Fruit fly (Drosophila melanogaster) whole organism, embryonic: Measurements from ENCODE around the gene LIMK1.

Experiments used
- Abd-B ChIP-seq: fragments of 200-800 bp; sonication (Bioruptor generic); optimal IDR thresholded peaks from 2 replicates; lab custom pipeline; 2018; ENCODE audit warnings: missing biosample characterization, mild to moderate bottlenecking, missing genetic modification characterization, moderate library complexity
- CG1024 ChIP-seq: fragments of 200-800 bp; sonication (Bioruptor generic); IDR thresholded peaks from 2 replicates; pipeline ENCODE4 v1.3.6; 2022; ENCODE audit warnings: missing biosample characterization, missing genetic modification characterization
- CG10321 ChIP-seq: fragments of 200-800 bp; sonication (Bioruptor generic); IDR thresholded peaks from 2 replicates; pipeline ENCODE4 v1.3.6; 2022; ENCODE audit warnings: missing biosample characterization, missing genetic modification characterization
- CG11085 ChIP-seq: fragments of 200-800 bp; sonication (Bioruptor generic); IDR thresholded peaks from 2 replicates; pipeline ENCODE4 v1.3.6; 2022; ENCODE audit warnings: missing biosample characterization, missing genetic modification characterization
- CG12071 ChIP-seq: fragments of 200-800 bp; sonication (Bioruptor generic); optimal IDR thresholded peaks from 3 replicates; lab custom pipeline; 2018; ENCODE audit warnings: missing biosample characterization, mild to moderate bottlenecking, missing genetic modification characterization
- CG12659 ChIP-seq: fragments of 200-800 bp; sonication (Bioruptor generic); optimal IDR thresholded peaks from 3 replicates; lab custom pipeline; 2017; ENCODE audit warnings: mild to moderate bottlenecking, missing biosample characterization, missing genetic modification reagents, missing genetic modification characterization
- CG13775 ChIP-seq: fragments of 200-800 bp; sonication (Bioruptor generic); optimal IDR thresholded peaks from 3 replicates; lab custom pipeline; 2017; ENCODE audit warnings: missing biosample characterization, mild to moderate bottlenecking, missing genetic modification characterization
- CG14050 ChIP-seq: fragments of 200-800 bp; sonication (Bioruptor generic); IDR thresholded peaks from 3 replicates; pipeline ENCODE4 v1.3.6; 2022; ENCODE audit warnings: missing biosample characterization, missing genetic modification characterization
- CG15269 ChIP-seq: fragments of 200-800 bp; sonication (Bioruptor generic); optimal IDR thresholded peaks from 2 replicates; lab custom pipeline; 2018; ENCODE audit warnings: missing biosample characterization, mild to moderate bottlenecking, missing genetic modification characterization, moderate library complexity
- CG17802 ChIP-seq: fragments of 200-800 bp; sonication (Bioruptor generic); optimal IDR thresholded peaks from 2 replicates; lab custom pipeline; 2018; ENCODE audit warnings: missing biosample characterization, mild to moderate bottlenecking, missing genetic modification characterization, moderate library complexity
- CG1832 ChIP-seq: fragments of 200-800 bp; sonication (Bioruptor generic); optimal IDR thresholded peaks from 2 replicates; lab custom pipeline; 2017; ENCODE audit warnings: missing biosample characterization, mild to moderate bottlenecking, missing genetic modification characterization, inconsistent platforms
- CG33557 ChIP-seq: fragments of 200-800 bp; sonication (Bioruptor generic); optimal IDR thresholded peaks from 2 replicates; lab custom pipeline; 2019; ENCODE audit warnings: missing biosample characterization, mild to moderate bottlenecking, missing genetic modification characterization, moderate library complexity
- CG4424 ChIP-seq: fragments of 200-800 bp; sonication (Bioruptor generic); optimal IDR thresholded peaks from 3 replicates; lab custom pipeline; 2016; ENCODE audit warnings: missing biosample characterization, missing genetic modification characterization
- CG7271 ChIP-seq: fragments of 200-800 bp; sonication (Bioruptor generic); optimal IDR thresholded peaks from 2 replicates; lab custom pipeline; 2018; ENCODE audit warnings: missing biosample characterization, mild to moderate bottlenecking, missing genetic modification characterization, moderate library complexity
- CG9876 ChIP-seq: fragments of 200-800 bp; sonication (Bioruptor generic); optimal IDR thresholded peaks from 2 replicates; lab custom pipeline; 2016; ENCODE audit warnings: missing biosample characterization, missing genetic modification characterization
- Camta ChIP-seq: fragments of 200-800 bp; sonication (Bioruptor generic); optimal IDR thresholded peaks from 2 replicates; lab custom pipeline; 2016; ENCODE audit warnings: missing biosample characterization, missing genetic modification characterization
- Dbx ChIP-seq: fragments of 200-800 bp; sonication (Bioruptor generic); IDR thresholded peaks from 3 replicates; pipeline ENCODE4 v1.3.6; 2022; ENCODE audit warnings: missing biosample characterization, missing genetic modification characterization
- Dref ChIP-seq: fragments of 200-800 bp; sonication (Bioruptor generic); IDR thresholded peaks from 2 replicates; pipeline ENCODE4 v1.3.6; 2022; ENCODE audit warnings: missing biosample characterization, missing genetic modification characterization
- Eip74EF ChIP-seq, 2 experiments: fragments of 200-800 bp in 1 of 2; fragments of >200 bp in 1 of 2; sonication (Bioruptor generic) in 1 of 2; optimal IDR thresholded peaks; 2 replicates each; lab custom pipeline; 2017 to 2019; ENCODE audit warnings: missing biosample characterization in 2 of 2, missing genetic modification characterization in 2 of 2, mild to moderate bottlenecking in 1 of 2, moderate library complexity in 1 of 2
- Ets65A ChIP-seq: fragments of 200-800 bp; sonication (Bioruptor generic); peaks from one replicate; lab custom pipeline; 2016; ENCODE audit warnings: missing biosample characterization, missing genetic modification characterization
- Ets97D ChIP-seq: fragments of 200-800 bp; sonication (Bioruptor generic); optimal IDR thresholded peaks from 3 replicates; lab custom pipeline; 2016; ENCODE audit warnings: missing biosample characterization, missing genetic modification characterization
- HLH54F ChIP-seq: fragments of 200-800 bp; sonication (Bioruptor generic); optimal IDR thresholded peaks from 3 replicates; lab custom pipeline; 2016; ENCODE audit warnings: missing biosample characterization, missing genetic modification characterization
- HmgD ChIP-seq: fragments of 200-800 bp; sonication (Bioruptor generic); optimal IDR thresholded peaks from 3 replicates; lab custom pipeline; 2016; ENCODE audit warnings: missing biosample characterization, missing genetic modification characterization
- Jarid2 ChIP-seq: fragments of 200-800 bp; sonication (Bioruptor generic); optimal IDR thresholded peaks from 3 replicates; lab custom pipeline; 2017; ENCODE audit warnings: mild to moderate bottlenecking, missing biosample characterization, missing genetic modification reagents, missing genetic modification characterization
- Lhr ChIP-seq: fragments of 200-800 bp; sonication (Bioruptor generic); optimal IDR thresholded peaks from 3 replicates; lab custom pipeline; 2017; ENCODE audit warnings: mild to moderate bottlenecking, missing biosample characterization, missing genetic modification reagents, missing genetic modification characterization
- Med ChIP-seq: fragments of 200-800 bp; sonication (Bioruptor generic); peaks from one replicate; lab custom pipeline; 2016; ENCODE audit warnings: missing biosample characterization, missing genetic modification characterization, mild to moderate bottlenecking, inconsistent platforms, moderate library complexity
- Nf-YA ChIP-seq: fragments of 200-800 bp; sonication (Bioruptor generic); IDR thresholded peaks from 2 replicates; pipeline ENCODE4 v1.3.6; 2022; ENCODE audit warnings: missing biosample characterization, missing genetic modification characterization
- Nf-YB ChIP-seq: fragments of 200-800 bp; sonication (Bioruptor generic); optimal IDR thresholded peaks from 3 replicates; lab custom pipeline; 2019; ENCODE audit warnings: missing biosample characterization, mild to moderate bottlenecking, missing genetic modification characterization, moderate library complexity
- Nf-YC ChIP-seq: fragments of 200-800 bp; optimal IDR thresholded peaks from 3 replicates; lab custom pipeline; 2019; ENCODE audit warnings: missing biosample characterization, mild to moderate bottlenecking, missing genetic modification characterization, moderate library complexity
- Oaz ChIP-seq: fragments of 200-800 bp; sonication (Bioruptor generic); IDR thresholded peaks from 2 replicates; pipeline ENCODE4 v1.3.6; 2022; ENCODE audit warnings: missing biosample characterization, missing genetic modification characterization
- TFAM ChIP-seq: fragments of 200-800 bp; sonication (Bioruptor generic); optimal IDR thresholded peaks from 2 replicates; lab custom pipeline; 2017; ENCODE audit warnings: missing biosample characterization, missing genetic modification characterization, inconsistent platforms
- ase ChIP-seq: fragments of 200-800 bp; sonication (Bioruptor generic); IDR thresholded peaks from 3 replicates; pipeline ENCODE4 v1.3.6; 2022; ENCODE audit warnings: missing biosample characterization, missing genetic modification characterization
- ash1 ChIP-seq: fragments of 200-800 bp; sonication (Bioruptor generic); optimal IDR thresholded peaks from 2 replicates; lab custom pipeline; 2018; ENCODE audit warnings: missing biosample characterization, mild to moderate bottlenecking, missing genetic modification characterization
- cato ChIP-seq: fragments of 200-800 bp; sonication (Bioruptor generic); optimal IDR thresholded peaks from 2 replicates; lab custom pipeline; 2016; ENCODE audit warnings: missing biosample characterization, missing genetic modification characterization, borderline replicate concordance
- esg ChIP-seq: fragments of 200-800 bp; sonication (Bioruptor generic); conservative IDR thresholded peaks from 2 replicates; pipeline ENCODE4 v1.3.6; 2022; ENCODE audit warnings: missing biosample characterization, missing genetic modification characterization
- ewg ChIP-seq: fragments of 200-800 bp; sonication (Bioruptor generic); optimal IDR thresholded peaks from 3 replicates; lab custom pipeline; 2017; ENCODE audit warnings: mild to moderate bottlenecking, missing biosample characterization, missing genetic modification reagents, missing genetic modification characterization
- insv ChIP-seq, 2 experiments: fragments of 200-800 bp; sonication (Bioruptor generic); optimal IDR thresholded peaks; 3 replicates each; lab custom pipeline; 2016 to 2018; ENCODE audit warnings: missing biosample characterization in 2 of 2, missing genetic modification characterization in 2 of 2
- knrl ChIP-seq: fragments of 200-800 bp; sonication (Bioruptor generic); IDR thresholded peaks from 3 replicates; pipeline ENCODE4 v1.3.6; 2022; ENCODE audit warnings: missing biosample characterization, missing genetic modification characterization; ENCODE audit not compliant: partially characterized antibody
- phol ChIP-seq: fragments of 200-800 bp; sonication (Bioruptor generic); optimal IDR thresholded peaks from 3 replicates; lab custom pipeline; 2018; ENCODE audit warnings: missing biosample characterization, mild to moderate bottlenecking, missing genetic modification characterization, moderate library complexity
- psq ChIP-seq: fragments of 200-800 bp; sonication (Bioruptor generic); optimal IDR thresholded peaks from 2 replicates; lab custom pipeline; 2017; ENCODE audit warnings: missing biosample characterization, missing genetic modification characterization
- sens ChIP-seq: fragments of 200-800 bp; sonication (Bioruptor generic); peaks from one replicate; lab custom pipeline; 2016; ENCODE audit warnings: missing biosample characterization, missing genetic modification characterization
- seq ChIP-seq: fragments of 200-800 bp; sonication (Bioruptor generic); IDR thresholded peaks from 2 replicates; pipeline ENCODE4 v1.3.6; 2022; ENCODE audit warnings: missing biosample characterization, missing genetic modification characterization
- sob ChIP-seq: fragments of 200-800 bp; sonication (Bioruptor generic); IDR thresholded peaks from 2 replicates; pipeline ENCODE4 v1.3.6; 2022; ENCODE audit warnings: missing biosample characterization, missing genetic modification characterization
- toy ChIP-seq: fragments of 200-800 bp; sonication (Bioruptor generic); IDR thresholded peaks from 2 replicates; pipeline ENCODE4 v1.3.6; 2022; ENCODE audit warnings: missing biosample characterization, missing genetic modification characterization
- tx ChIP-seq: fragments of 200-800 bp; sonication (Bioruptor generic); optimal IDR thresholded peaks from 2 replicates; lab custom pipeline; 2016; ENCODE audit warnings: missing biosample characterization, missing genetic modification characterization
- wdn ChIP-seq: fragments of 200-800 bp; sonication (Bioruptor generic); IDR thresholded peaks from 2 replicates; pipeline ENCODE4 v1.3.6; 2022; ENCODE audit warnings: missing biosample characterization, missing genetic modification characterization
- z ChIP-seq: fragments of 200-800 bp; sonication (Bioruptor generic); IDR thresholded peaks from 3 replicates; pipeline ENCODE4 v1.3.6; 2022; ENCODE audit warnings: missing biosample characterization, missing genetic modification characterization
- zen ChIP-seq: fragments of 200-800 bp; sonication (Bioruptor generic); optimal IDR thresholded peaks from 3 replicates; lab custom pipeline; 2018; ENCODE audit warnings: missing biosample characterization, mild to moderate bottlenecking, missing genetic modification characterization, moderate library complexity

The LIMK1 gene

DNA sequence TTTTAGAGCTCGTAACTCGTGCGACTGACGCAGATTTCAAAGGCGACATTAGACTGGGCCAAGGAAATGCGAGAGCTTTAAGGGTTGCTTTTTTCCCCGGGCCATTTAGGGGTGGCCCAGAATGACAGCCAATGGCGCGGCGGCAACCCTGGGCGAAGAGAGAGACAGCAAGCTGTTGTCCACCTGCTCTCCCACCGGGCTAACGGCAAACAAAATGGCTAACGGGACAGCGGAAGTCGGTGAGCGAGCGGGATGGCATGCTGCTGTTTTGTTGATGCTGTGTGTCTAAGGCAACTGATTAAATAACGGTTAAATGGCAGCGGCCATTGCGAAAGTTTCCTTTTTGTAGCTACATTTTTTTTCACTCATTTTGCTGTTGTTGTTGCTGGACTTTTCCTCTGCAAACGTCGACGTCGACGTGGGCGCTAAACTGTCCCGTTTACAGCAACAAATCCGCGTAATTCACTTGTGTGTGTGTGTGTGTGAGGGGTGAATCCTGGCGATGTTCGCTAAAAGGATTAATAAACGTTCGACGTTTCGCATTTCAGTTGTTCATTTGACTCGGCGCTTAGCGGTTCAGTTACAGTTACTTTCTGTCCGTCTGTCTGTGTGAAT lies 23.9 kb upstream of the LIMK1 start, which contains the start of gene CG11085:
Gene CG11085, plus strand, starts transcription at position 565 of the 615 bp plus-strand sequence.
- TF ChIP-seq Nf-YA (GFP tag; lab: Robert Waterston, UW) (peak; percentile 40; the same call in 1 of the 2 replicates), Nf-YC (tag; lab: Kevin White, UChicago) (peak; percentile 97), Med (GFP tag; lab: Kevin White, UChicago) (peak; percentile 40), Ets65A (GFP tag; lab: Kevin White, UChicago) (peak; percentile 83), phol (tag; lab: Kevin White, UChicago) (peak; percentile 45), cato (GFP tag; lab: Kevin White, UChicago) (no peak), CG1832 (GFP tag; lab: Kevin White, UChicago) (peak; percentile 85), Ets97D (GFP tag; lab: Kevin White, UChicago) (peak; percentile 50), Nf-YB (GFP tag; lab: Kevin White, UChicago) (peak; percentile 96), sens (GFP tag; lab: Kevin White, UChicago) (peak; percentile 10), tx (GFP tag; lab: Kevin White, UChicago) (no peak), Dbx (GFP tag; lab: Robert Waterston, UW) (0 out of 3 replicates have a peak, but pooled peaks have one; percentile 11), Abd-B (GFP tag; lab: Kevin White, UChicago) (no peak), HLH54F (GFP tag; lab: Kevin White, UChicago) (no peak), ewg (GFP tag; lab: Kevin White, UChicago) (peak; percentile 18), seq (GFP tag; lab: Robert Waterston, UW) (peak; percentile 95), CG12071 (GFP tag; lab: Kevin White, UChicago) (no peak), ase (GFP tag; lab: Robert Waterston, UW) (0 out of 3 replicates have a peak, but pooled peaks have one; percentile 17), Jarid2 (GFP tag; lab: Kevin White, UChicago) (peak; percentile 25), CG10321 (peak; percentile 89), sob (GFP tag; lab: Robert Waterston, UW) (0 out of 2 replicates have a peak, but pooled peaks have one; percentile 8)

DNA sequence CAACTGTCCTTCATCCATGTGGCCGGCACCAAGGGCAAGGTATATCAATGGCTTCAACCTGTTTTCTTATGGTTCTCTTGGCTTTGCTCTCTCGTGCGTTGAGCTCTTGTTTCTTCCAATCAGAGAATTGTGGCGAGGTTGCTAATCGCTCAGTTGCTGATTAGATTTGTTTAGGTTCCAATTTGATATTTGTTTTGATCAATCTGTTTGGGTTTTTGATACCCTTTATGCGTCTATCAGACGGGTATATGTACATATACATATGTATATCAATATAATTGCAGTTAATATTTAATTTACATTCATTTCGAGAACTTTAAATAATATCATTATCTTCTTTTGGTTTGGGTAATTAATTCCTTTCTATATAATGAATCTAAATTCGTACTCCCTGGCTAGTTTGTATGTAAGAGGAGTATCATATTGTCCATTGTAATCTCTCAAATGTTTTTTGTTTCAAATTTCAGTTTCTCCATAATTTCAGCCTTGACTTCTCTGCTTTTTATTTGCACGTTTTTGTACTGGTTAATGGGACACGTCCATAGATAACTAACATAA lies 21.3 kb upstream of the LIMK1 start:
- TF ChIP-seq insv (GFP tag; optimal IDR thresholded peaks at IDR 0.05; lab: Kevin White, UChicago) (peak; percentile 66 to 94), Oaz (GFP tag; lab: Robert Waterston, UW) (no peak), z (GFP tag; lab: Robert Waterston, UW) (no peak), zen (peak; percentile 30), ash1 (GFP tag; lab: Kevin White, UChicago) (no peak), ase (GFP tag; lab: Robert Waterston, UW) (no peak), wdn (no peak), psq (GFP tag; lab: Kevin White, UChicago) (no peak), toy (no peak), CG7271 (tag; lab: Kevin White, UChicago) (no peak), TFAM (GFP tag; lab: Kevin White, UChicago) (no peak), Lhr (GFP tag; lab: Kevin White, UChicago) (no peak), CG11085 (GFP tag; lab: Robert Waterston, UW) (peak; percentile 38; the same call in 1 of the 2 replicates), esg (no peak), CG12659 (no peak), CG13775 (GFP tag; lab: Kevin White, UChicago) (no peak), knrl (GFP tag; lab: Robert Waterston, UW) (no peak), Eip74EF (GFP tag; optimal IDR thresholded peaks at IDR 0.05; lab: Kevin White, UChicago) (no peak), Dref (GFP tag; lab: Robert Waterston, UW) (no peak), Camta (GFP tag; lab: Kevin White, UChicago) (no peak), CG14050 (GFP tag; lab: Robert Waterston, UW) (no peak), CG1024 (GFP tag; lab: Robert Waterston, UW) (no peak), CG15269 (tag; lab: Kevin White, UChicago) (peak; percentile 8), CG17802 (tag; lab: Kevin White, UChicago) (no peak), CG33557 (GFP tag; lab: Kevin White, UChicago) (no peak), HmgD (no peak), CG4424 (GFP tag; lab: Kevin White, UChicago) (no peak), CG9876 (GFP tag; lab: Kevin White, UChicago) (no peak)
